Fruit fly (Drosophila melanogaster): ENCODE measurements around the gene CG4572.

CG4572 gene

dm6 chr3R:19863979-19864775 is at the start of gene CG4572, which contains the start of gene CG4686:
Gene CG4572, minus strand, starts transcription at chr3R:19864393.
Gene CG4686, plus strand, starts transcription at chr3R:19864496.
- TF ChIP-seq CoRest (tag; optimal IDR thresholded peaks at IDR 0.05) (peak; percentile 85), CG5245 (GFP tag; optimal IDR thresholded peaks at IDR 0.05) (peak; percentile 36), exex (tag; optimal IDR thresholded peaks at IDR 0.05) (peak; percentile 51), ems (GFP tag; optimal IDR thresholded peaks at IDR 0.05) (peak; percentile 89), CG8359 (GFP tag; optimal IDR thresholded peaks at IDR 0.05; ENCODE audit: borderline replicate concordance) (no peak), D (optimal IDR thresholded peaks at IDR 0.05) (no peak), D (GFP tag; optimal IDR thresholded peaks at IDR 0.05) (peak; percentile 54), Hr51 (GFP tag; optimal IDR thresholded peaks at IDR 0.05) (peak; percentile 57 to 77), tgo (GFP tag; IDR thresholded peaks at IDR 0.05) (peak; percentile 80), CG6254 (GFP tag; optimal IDR thresholded peaks at IDR 0.05) (no peak), CG4820 (GFP tag; optimal IDR thresholded peaks at IDR 0.05) (peak; percentile 69), CG14050 (GFP tag; IDR thresholded peaks at IDR 0.05) (peak; percentile 61), Lim3 (GFP tag; IDR thresholded peaks at IDR 0.05) (no peak), Med (GFP tag) (peak; percentile 96), aop (GFP tag; IDR thresholded peaks at IDR 0.05) (no peak), prd (optimal IDR thresholded peaks at IDR 0.05) (no peak), prd (GFP tag; IDR thresholded peaks at IDR 0.05) (peak; percentile 83), Ets65A (GFP tag) (peak; percentile 99), Aef1 (GFP tag; IDR thresholded peaks at IDR 0.05) (peak; percentile 82), Nf-YA (GFP tag; IDR thresholded peaks at IDR 0.05) (no peak), Hey (tag; optimal IDR thresholded peaks at IDR 0.05) (peak; percentile 47), CG12942 (GFP tag; optimal IDR thresholded peaks at IDR 0.05) (peak; percentile 73), Atf-2 (GFP tag; optimal IDR thresholded peaks at IDR 0.05) (peak; percentile 56), Drgx (GFP tag; IDR thresholded peaks at IDR 0.05) (peak; percentile 79), CTCF (GFP tag; optimal IDR thresholded peaks at IDR 0.05) (peak; percentile 11), CG4617 (GFP tag; optimal IDR thresholded peaks at IDR 0.05; ENCODE audit: borderline replicate concordance) (peak; percentile 67), TFAM (GFP tag; optimal IDR thresholded peaks at IDR 0.05) (no peak), Rfx (GFP tag; IDR thresholded peaks at IDR 0.05) (peak; percentile 87), fru (optimal IDR thresholded peaks at IDR 0.05) (no peak), sima (GFP tag; optimal IDR thresholded peaks at IDR 0.05) (peak; percentile 46), HmgD (GFP tag; optimal IDR thresholded peaks at IDR 0.05) (peak; percentile 63), CG15601 (tag; optimal IDR thresholded peaks at IDR 0.05) (peak; percentile 70), Oli (tag; optimal IDR thresholded peaks at IDR 0.05) (peak; percentile 70), ro (GFP tag; IDR thresholded peaks at IDR 0.05) (0 out of 2 replicates have a peak, but pooled peaks have one; percentile 12), pb (GFP tag; optimal IDR thresholded peaks at IDR 0.05) (no peak), Sry-β (GFP tag; optimal IDR thresholded peaks at IDR 0.05) (peak; percentile 84), wor (GFP tag; IDR thresholded peaks at IDR 0.05) (peak; percentile 40; the same call in 1 of the 2 replicates), CG1792 (GFP tag; optimal IDR thresholded peaks at IDR 0.05) (peak; percentile 36), HLHmδ (GFP tag; optimal IDR thresholded peaks at IDR 0.05) (no peak), hbn (GFP tag; IDR thresholded peaks at IDR 0.05; ENCODE audit: partially characterized antibody) (no peak), CG11560 (tag; IDR thresholded peaks at IDR 0.05) (peak; percentile 39; the same call in 1 of the 3 replicates), Chrac-16 (GFP tag; optimal IDR thresholded peaks at IDR 0.05) (peak; percentile 64), CG11456 (GFP tag; IDR thresholded peaks at IDR 0.05) (peak; percentile 84), CG7357 (GFP tag; IDR thresholded peaks at IDR 0.05) (peak; percentile 83), CG3407 (GFP tag; optimal IDR thresholded peaks at IDR 0.05) (peak; percentile 29), CG2875 (GFP tag; optimal IDR thresholded peaks at IDR 0.05) (peak; percentile 7), klu (GFP tag; IDR thresholded peaks at IDR 0.05) (peak; percentile 75; the same call in 1 of the 2 replicates), pnt (GFP tag; optimal IDR thresholded peaks at IDR 0.05) (peak; percentile 70), C15 (GFP tag; IDR thresholded peaks at IDR 0.05) (no peak), Dbx (GFP tag; IDR thresholded peaks at IDR 0.05) (peak; percentile 62; the same call in 2 of the 3 replicates), CG17361 (GFP tag; IDR thresholded peaks at IDR 0.05) (peak; percentile 96)
